Worm (Caenorhabditis elegans) whole organism, young adult: ENCODE results near the gene rpt-3.

Experiments used
- B0261.1 ChIP-seq: sonication (generic microtip); optimal IDR thresholded peaks from 2 replicates; lab custom pipeline; 2016; ENCODE audit warnings: mild to moderate bottlenecking, missing genetic modification characterization, moderate library complexity, missing compliant biosample characterization
- F23B12.7 ChIP-seq: sonication (generic microtip); optimal IDR thresholded peaks from 2 replicates; lab custom pipeline; 2017; ENCODE audit warnings: missing genetic modification characterization, mild to moderate bottlenecking, missing compliant biosample characterization, antibody characterized with exemption, moderate library complexity; ENCODE audit not compliant: insufficient read depth
- F55B11.4 ChIP-seq: sonication (generic microtip); optimal IDR thresholded peaks from 2 replicates; lab custom pipeline; 2016; ENCODE audit warnings: missing compliant biosample characterization, missing genetic modification characterization, borderline replicate concordance; ENCODE audit not compliant: insufficient read depth
- Y53G8AR.9 ChIP-seq: fragments of 200-800 bp; sonication (Bioruptor generic); conservative IDR thresholded peaks from 2 replicates; pipeline ENCODE4 v1.3.6; 2022; ENCODE audit warnings: missing genetic modification reagents, missing genetic modification characterization, missing compliant biosample characterization
- Y56A3A.18 ChIP-seq: fragments of 200-800 bp; sonication (Bioruptor generic); IDR thresholded peaks from 2 replicates; pipeline ENCODE4 v1.3.6; 2022; ENCODE audit warnings: missing genetic modification reagents, missing genetic modification characterization, missing compliant biosample characterization
- ZK185.1 ChIP-seq: sonication (generic microtip); optimal IDR thresholded peaks from 2 replicates; lab custom pipeline; 2016; ENCODE audit warnings: mild to moderate bottlenecking, missing genetic modification characterization, missing compliant biosample characterization; ENCODE audit not compliant: poor library complexity, severe bottlenecking
- aptf-3 ChIP-seq: fragments of 200-800 bp; sonication (Bioruptor generic); IDR thresholded peaks from 2 replicates; pipeline ENCODE4 v1.3.6; 2022; ENCODE audit warnings: missing genetic modification characterization, missing compliant biosample characterization
- ceh-79 ChIP-seq: sonication (generic microtip); optimal IDR thresholded peaks from 2 replicates; lab custom pipeline; 2017; ENCODE audit warnings: mild to moderate bottlenecking, missing genetic modification characterization, missing compliant biosample characterization
- ceh-91 ChIP-seq: fragments of 200-800 bp; sonication (Bioruptor generic); IDR thresholded peaks from 2 replicates; pipeline ENCODE4 v1.3.6; 2022; ENCODE audit warnings: missing genetic modification reagents, missing genetic modification characterization, missing compliant biosample characterization
- chd-7 ChIP-seq: sonication (generic microtip); optimal IDR thresholded peaks from 2 replicates; lab custom pipeline; 2016; ENCODE audit warnings: mild to moderate bottlenecking, missing genetic modification characterization, moderate library complexity, missing compliant biosample characterization
- egrh-3 ChIP-seq: fragments of 200-800 bp; sonication (Bioruptor generic); IDR thresholded peaks from 2 replicates; pipeline ENCODE4 v1.3.6; 2022; ENCODE audit warnings: missing genetic modification reagents, missing genetic modification characterization, missing compliant biosample characterization
- fkh-3 ChIP-seq: sonication (generic microtip); optimal IDR thresholded peaks from 2 replicates; lab custom pipeline; 2016; ENCODE audit warnings: mild to moderate bottlenecking, missing genetic modification characterization, missing compliant biosample characterization
- him-1 ChIP-seq: sonication (generic microtip); optimal IDR thresholded peaks from 2 replicates; lab custom pipeline; 2016; ENCODE audit warnings: missing genotype, missing genetic modification reagents, missing genetic modification characterization, missing compliant biosample characterization
- hrde-1 ChIP-seq: sonication (generic microtip); optimal IDR thresholded peaks from 2 replicates; lab custom pipeline; 2016; ENCODE audit warnings: missing genetic modification characterization, mild to moderate bottlenecking, missing compliant biosample characterization, moderate library complexity, missing genotype, missing genetic modification reagents, borderline replicate concordance
- hsf-1 ChIP-seq: fragments of 200-800 bp; sonication (Bioruptor generic); IDR thresholded peaks from 2 replicates; pipeline ENCODE4 v1.3.6; 2022; ENCODE audit warnings: missing genetic modification reagents, missing genetic modification characterization, missing compliant biosample characterization
- lin-26 ChIP-seq: fragments of 200-800 bp; sonication (Bioruptor generic); IDR thresholded peaks from 2 replicates; pipeline ENCODE4 v1.3.6; 2022; ENCODE audit warnings: missing genetic modification reagents, missing genetic modification characterization, missing compliant biosample characterization
- lin-35 ChIP-seq, 3 experiments: fragments of 150-350 bp in 2 of 3; sonication (generic microtip) in 1 of 3; optimal IDR thresholded peaks; 2 replicates each; lab custom pipeline; 2014 to 2018; ENCODE audit warnings: missing biosample characterization in 3 of 3, missing genetic modification characterization in 3 of 3, missing genetic modification reagents in 3 of 3
- madf-6 ChIP-seq: fragments of 200-800 bp; sonication (Bioruptor generic); IDR thresholded peaks from 2 replicates; pipeline ENCODE4 v1.3.6; 2022; ENCODE audit warnings: missing genetic modification reagents, missing genetic modification characterization, missing compliant biosample characterization
- mel-28 ChIP-seq: sonication (generic microtip); optimal IDR thresholded peaks from 2 replicates; lab custom pipeline; 2016; ENCODE audit warnings: borderline replicate concordance, mild to moderate bottlenecking, missing genetic modification characterization, missing compliant biosample characterization
- nfyb-1 ChIP-seq: fragments of 200-800 bp; sonication (Bioruptor generic); IDR thresholded peaks from 2 replicates; pipeline ENCODE4 v1.3.6; 2022; ENCODE audit warnings: missing genetic modification reagents, missing genetic modification characterization, missing compliant biosample characterization
- nhr-179 ChIP-seq: sonication (generic microtip); optimal IDR thresholded peaks from 2 replicates; lab custom pipeline; 2016; ENCODE audit warnings: mild to moderate bottlenecking, missing genetic modification characterization, missing compliant biosample characterization
- rec-8 ChIP-seq, 2 experiments: sonication (generic microtip); optimal IDR thresholded peaks; 2 replicates each; lab custom pipeline; 2016; ENCODE audit warnings: mild to moderate bottlenecking in 2 of 2, missing genetic modification characterization in 2 of 2, missing genetic modification reagents in 2 of 2, missing genotype in 2 of 2, missing biosample characterization in 1 of 2, missing compliant biosample characterization in 1 of 2, moderate library complexity in 1 of 2
- repo-1 ChIP-seq: sonication (generic microtip); optimal IDR thresholded peaks from 2 replicates; lab custom pipeline; 2017; ENCODE audit warnings: mild to moderate bottlenecking, missing genetic modification characterization, missing compliant biosample characterization
- rpc-1 ChIP-seq, 2 experiments: fragments of 150-350 bp in 1 of 2; sonication (generic microtip) in 1 of 2; optimal IDR thresholded peaks; 2 replicates each; lab custom pipeline; 2014 to 2018; ENCODE audit warnings: missing biosample characterization in 1 of 2, missing genetic modification characterization in 1 of 2, missing genetic modification reagents in 1 of 2, missing genotype in 1 of 2
- sea-2 ChIP-seq: fragments of 200-800 bp; sonication (Bioruptor generic); IDR thresholded peaks from 2 replicates; pipeline ENCODE4 v1.3.6; 2022; ENCODE audit warnings: missing genetic modification characterization, missing compliant biosample characterization
- snpc-1.1 ChIP-seq: sonication (generic microtip); optimal IDR thresholded peaks from 2 replicates; lab custom pipeline; 2017; ENCODE audit warnings: missing genetic modification characterization, mild to moderate bottlenecking, missing compliant biosample characterization, antibody characterized with exemption, moderate library complexity, missing genotype, missing genetic modification reagents; ENCODE audit not compliant: insufficient read depth
- snpc-3.4 ChIP-seq: sonication (generic microtip); optimal IDR thresholded peaks from 2 replicates; lab custom pipeline; 2017; ENCODE audit warnings: missing genetic modification characterization, mild to moderate bottlenecking, missing compliant biosample characterization, antibody characterized with exemption, moderate library complexity, missing genotype, missing genetic modification reagents
- snpc-4 ChIP-seq, 5 experiments: fragments of 150-350 bp in 1 of 5; sonication (generic microtip) in 4 of 5; optimal IDR thresholded peaks; 2 replicates each; lab custom pipeline; 2014 to 2018; ENCODE audit warnings: missing genetic modification characterization in 5 of 5, missing biosample characterization in 3 of 5, antibody characterized with exemption in 2 of 5, mild to moderate bottlenecking in 2 of 5, missing compliant biosample characterization in 2 of 5, missing genotype in 2 of 5, moderate library complexity in 2 of 5, missing genetic modification reagents in 1 of 5
- tbp1 ChIP-seq: fragments of 200-800 bp; sonication (Bioruptor generic); optimal IDR thresholded peaks from 2 replicates; lab custom pipeline; 2018; ENCODE audit warnings: mild to moderate bottlenecking, missing genetic modification characterization, missing compliant biosample characterization
- unc-130 ChIP-seq: sonication (generic microtip); optimal IDR thresholded peaks from 2 replicates; lab custom pipeline; 2016; ENCODE audit warnings: missing genetic modification reagents, missing genetic modification characterization, missing compliant biosample characterization
- ztf-22 ChIP-seq: fragments of 200-800 bp; sonication (Bioruptor generic); optimal IDR thresholded peaks from 2 replicates; lab custom pipeline; 2018; ENCODE audit warnings: mild to moderate bottlenecking, missing genetic modification characterization, moderate library complexity, missing compliant biosample characterization
- ztf-25 ChIP-seq: fragments of 200-800 bp; sonication (Bioruptor generic); IDR thresholded peaks from 2 replicates; pipeline ENCODE4 v1.3.6; 2022; ENCODE audit warnings: missing genetic modification reagents, missing genetic modification characterization, missing compliant biosample characterization
- ztf-3 ChIP-seq: fragments of 200-800 bp; sonication (Bioruptor generic); optimal IDR thresholded peaks from 2 replicates; lab custom pipeline; 2018; ENCODE audit warnings: mild to moderate bottlenecking, missing genetic modification characterization, missing compliant biosample characterization
- ztf-6 ChIP-seq: fragments of 200-800 bp; sonication (Bioruptor generic); IDR thresholded peaks from 2 replicates; pipeline ENCODE4 v1.3.6; 2022; ENCODE audit warnings: missing genetic modification reagents, missing genetic modification characterization, missing compliant biosample characterization

The rpt-3 gene

ce11 chrIII:6509301-6509700 lies 19.7 kb downstream of the rpt-3 start:
- peak; percentile 46 for TF ChIP-seq lin-26 (GFP tag; lab: Robert Waterston, UW)
- no peak for TF ChIP-seq F55B11.4 (tag; lab: Kevin White, UChicago)
- no peak for TF ChIP-seq ceh-91
- TF ChIP-seq lin-35 (GFP tag; optimal IDR thresholded peaks at IDR 0.05; lab: Kevin White, UChicago): no peak
- TF ChIP-seq rec-8 (tag; optimal IDR thresholded peaks at IDR 0.05; lab: Kevin White, UChicago): no peak

ce11 chrIII:6513759-6514158 lies 24.2 kb downstream of the rpt-3 start:
- peak; percentile 44 for TF ChIP-seq rpc-1 (optimal IDR thresholded peaks at IDR 0.05; lab: Kevin White, UChicago)
- TF ChIP-seq rpc-1 (tag; optimal IDR thresholded peaks at IDR 0.05; lab: Kevin White, UChicago): peak; percentile 75
- TF ChIP-seq lin-26 (GFP tag; lab: Robert Waterston, UW): peak; percentile 73
- TF ChIP-seq ztf-25: peak; percentile 36; the same call in 1 of the 2 replicates
- peak; percentile 33 for TF ChIP-seq F23B12.7 (tag; lab: Kevin White, UChicago)
- peak; percentile 70 for TF ChIP-seq him-1 (tag; lab: Kevin White, UChicago)
- TF ChIP-seq B0261.1 (tag; lab: Kevin White, UChicago): peak; percentile 56
- peak; percentile 81 for TF ChIP-seq tbp1

- TF ChIP-seq nhr-179 (no peak), snpc-1.1 (tag; lab: Kevin White, UChicago) (no peak), madf-6 (GFP tag; lab: Robert Waterston, UW) (no peak), snpc-4 (GFP tag; optimal IDR thresholded peaks at IDR 0.05; lab: Kevin White, UChicago) (no peak), snpc-4 (tag; optimal IDR thresholded peaks at IDR 0.05; lab: Kevin White, UChicago) (no peak), mel-28 (tag; lab: Kevin White, UChicago) (no peak), aptf-3 (GFP tag; lab: Robert Waterston, UW) (no peak), unc-130 (GFP tag; lab: Kevin White, UChicago) (no peak), ztf-3 (GFP tag; lab: Kevin White, UChicago) (no peak), ZK185.1 (tag; lab: Kevin White, UChicago) (no peak), ceh-79 (no peak), hsf-1 (GFP tag; lab: Robert Waterston, UW) (no peak)
Measured at ce11 chrIII:6514673-6515072, 25.1 kb downstream of the rpt-3 start, which contains the start of gene acr-5. Gene acr-5, minus strand, starts transcription at chrIII:6514773.

ce11 chrIII:6519949-6520348 lies 30.4 kb downstream of the rpt-3 start, which contains the start of gene C09E7.10:
Gene C09E7.10, minus strand, starts transcription at chrIII:6520049.
- TF ChIP-seq snpc-3.4 (tag; lab: Kevin White, UChicago) (no peak), sea-2 (no peak), egrh-3 (GFP tag; lab: Robert Waterston, UW) (no peak), hrde-1 (no peak)
- TF ChIP-seq, all 124 proteins: peak for 0

ce11 chrIII:6525557-6525956 lies 36.0 kb downstream of the rpt-3 start, which contains the start of gene oig-1:
Gene oig-1, minus strand, starts transcription at chrIII:6525657.
- TF ChIP-seq fkh-3 (no peak), rpc-1 (optimal IDR thresholded peaks at IDR 0.05; lab: Kevin White, UChicago) (no peak), rpc-1 (tag; optimal IDR thresholded peaks at IDR 0.05; lab: Kevin White, UChicago) (no peak), nfyb-1 (no peak), ztf-6 (GFP tag; lab: Robert Waterston, UW) (no peak), repo-1 (no peak), Y56A3A.18 (GFP tag; lab: Robert Waterston, UW) (no peak), chd-7 (tag; lab: Kevin White, UChicago) (no peak), lin-26 (GFP tag; lab: Robert Waterston, UW) (no peak), ztf-22 (GFP tag; lab: Kevin White, UChicago) (no peak), Y53G8AR.9 (GFP tag; lab: Robert Waterston, UW) (no peak)
